Worm (Caenorhabditis elegans): ENCODE results near the gene F22E5.12.

DNA sequence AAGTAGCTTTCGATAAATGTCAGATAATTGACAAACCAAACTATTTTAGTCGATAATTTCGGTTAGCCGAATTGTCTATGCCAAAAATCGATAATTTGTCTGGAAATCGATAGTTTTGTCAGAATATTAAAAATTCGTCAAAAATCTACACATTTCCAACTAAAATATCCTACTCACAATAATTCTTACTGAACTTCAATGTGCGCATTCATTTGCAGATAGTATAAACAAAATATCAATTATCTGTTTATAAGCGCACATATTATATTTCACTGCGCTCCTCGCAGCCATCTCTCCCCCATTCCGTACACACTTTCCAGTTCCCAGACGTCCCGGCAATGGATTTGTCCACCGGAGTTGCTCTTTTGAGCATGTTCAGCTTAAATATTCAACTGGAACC lies 21.9 kb downstream of the F22E5.12 start, which contains the start of gene lgc-28:
- TF ChIP-seq egl-27 (tag; optimal IDR thresholded peaks at IDR 0.05) (no peak), nhr-77 (tag; optimal IDR thresholded peaks at IDR 0.05) (no peak), unc-62 (GFP tag; optimal IDR thresholded peaks at IDR 0.05) (no peak), blmp-1 (tag; optimal IDR thresholded peaks at IDR 0.05; ENCODE audit: insufficient read depth) (no peak)

Measured in whole organism, L2 larva.